Fruit fly (Drosophila melanogaster) whole organism, wandering third instar larva: ENCODE data around the gene Sh.
A peak's percentile ranks its signal among the peaks of the same experiment; 100 is the strongest.

Experiments used
- Abd-B ChIP-seq: fragments of >200 bp; optimal IDR thresholded peaks from 2 replicates; lab custom pipeline; 2017; ENCODE audit warnings: missing biosample characterization, missing genetic modification characterization
- CG32264 ChIP-seq: fragments of 200-800 bp; sonication (Bioruptor generic); optimal IDR thresholded peaks from 2 replicates; lab custom pipeline; 2016; ENCODE audit warnings: missing biosample characterization, missing genetic modification characterization
- CG9705 ChIP-seq: fragments of 200-800 bp; sonication (Bioruptor generic); optimal IDR thresholded peaks from 2 replicates; lab custom pipeline; 2018; ENCODE audit warnings: missing biosample characterization, mild to moderate bottlenecking, missing genetic modification characterization
- CrebA ChIP-seq: fragments of 200-800 bp; sonication (Bioruptor generic); optimal IDR thresholded peaks from 2 replicates; lab custom pipeline; 2016; ENCODE audit warnings: missing biosample characterization, mild to moderate bottlenecking, missing genetic modification characterization, borderline replicate concordance
- Dif ChIP-seq: fragments of 200-275, 200-300 bp; sonication (Bioruptor generic); optimal IDR thresholded peaks from 2 replicates; lab custom pipeline; 2018; ENCODE audit warnings: missing biosample characterization, missing genetic modification characterization; ENCODE audit not compliant: partially characterized antibody
- GATAd ChIP-seq: sonication (Bioruptor generic); optimal IDR thresholded peaks from 2 replicates; lab custom pipeline; 2016; ENCODE audit warnings: missing biosample characterization, missing genetic modification characterization
- HLH106 ChIP-seq: fragments of 200-800 bp; optimal IDR thresholded peaks from 3 replicates; lab custom pipeline; 2019; ENCODE audit warnings: missing biosample characterization, mild to moderate bottlenecking, missing genetic modification characterization, moderate library complexity
- Hnf4 ChIP-seq: fragments of 200-800 bp; sonication (Bioruptor generic); optimal IDR thresholded peaks from 2 replicates; lab custom pipeline; 2016; ENCODE audit warnings: missing biosample characterization, mild to moderate bottlenecking, missing genetic modification characterization
- Hr78 ChIP-seq: fragments of >200 bp; optimal IDR thresholded peaks from 2 replicates; lab custom pipeline; 2017; ENCODE audit warnings: missing biosample characterization, missing genetic modification characterization
- Hr83 ChIP-seq: fragments of 200-300 bp; sonication (Bioruptor generic); optimal IDR thresholded peaks from 2 replicates; lab custom pipeline; 2016; ENCODE audit warnings: missing biosample characterization, mild to moderate bottlenecking, missing genetic modification characterization, moderate library complexity; ENCODE audit not compliant: poor library complexity, severe bottlenecking
- Jra ChIP-seq: sonication (Bioruptor generic); optimal IDR thresholded peaks from 2 replicates; lab custom pipeline; 2016; ENCODE audit warnings: missing biosample characterization, missing genetic modification characterization
- Mio ChIP-seq: sonication (Bioruptor generic); optimal IDR thresholded peaks from 2 replicates; lab custom pipeline; 2016; ENCODE audit warnings: missing biosample characterization, missing genetic modification characterization
- Myc ChIP-seq: fragments of >200 bp; optimal IDR thresholded peaks from 2 replicates; lab custom pipeline; 2017
- N ChIP-seq: fragments of >200 bp; optimal IDR thresholded peaks from 2 replicates; lab custom pipeline; 2018; ENCODE audit warnings: missing biosample characterization, missing external identifiers, missing genetic modification characterization
- OdsH ChIP-seq: fragments of 200-800 bp; sonication (Bioruptor generic); optimal IDR thresholded peaks from 2 replicates; lab custom pipeline; 2016; ENCODE audit warnings: missing biosample characterization, mild to moderate bottlenecking, missing genetic modification characterization
- Rel ChIP-seq, 2 experiments: fragments of 200-800 bp; sonication (Bioruptor generic) in 1 of 2; optimal IDR thresholded peaks; 2 replicates in 1 of 2; 3 replicates in 1 of 2; lab custom pipeline; 2016 to 2019; ENCODE audit warnings: mild to moderate bottlenecking in 2 of 2, missing biosample characterization in 2 of 2, missing genetic modification characterization in 2 of 2, moderate library complexity in 1 of 2
- Sp1 ChIP-seq: fragments of 200-800 bp; sonication (Bioruptor generic); optimal IDR thresholded peaks from 3 replicates; lab custom pipeline; 2019; ENCODE audit warnings: missing biosample characterization, mild to moderate bottlenecking, missing genetic modification characterization, moderate library complexity
- br ChIP-seq: fragments of 200-800 bp; sonication (Bioruptor generic); optimal IDR thresholded peaks from 2 replicates; lab custom pipeline; 2016; ENCODE audit warnings: missing biosample characterization, missing genetic modification characterization
- dl ChIP-seq, 2 experiments: fragments of 175-275, 200-275 bp in 1 of 2; fragments of 200-275 bp in 1 of 2; sonication (Bioruptor generic); optimal IDR thresholded peaks; lab custom pipeline; 2018; ENCODE audit warnings: mild to moderate bottlenecking in 2 of 2, missing biosample characterization in 2 of 2, missing genetic modification characterization in 2 of 2, moderate library complexity in 2 of 2; ENCODE audit not compliant: partially characterized antibody in 2 of 2, insufficient read depth in 1 of 2
- dmrt93B ChIP-seq: fragments of 200-800 bp; sonication (Bioruptor generic); optimal IDR thresholded peaks from 2 replicates; lab custom pipeline; 2018; ENCODE audit warnings: missing biosample characterization, mild to moderate bottlenecking, missing genetic modification characterization
- ey ChIP-seq: fragments of 200-800 bp; sonication (Bioruptor generic); optimal IDR thresholded peaks from 2 replicates; lab custom pipeline; 2016; ENCODE audit warnings: missing biosample characterization, missing genetic modification characterization
- foxo ChIP-seq, 2 experiments: fragments of 200-800 bp; sonication (Bioruptor generic); optimal IDR thresholded peaks; 2 replicates in 1 of 2; 3 replicates in 1 of 2; lab custom pipeline; 2016 to 2017; ENCODE audit warnings: missing biosample characterization in 2 of 2, missing genetic modification characterization in 2 of 2
- fru ChIP-seq: fragments of 200-800 bp; sonication (Bioruptor generic); optimal IDR thresholded peaks from 3 replicates; lab custom pipeline; 2016; ENCODE audit warnings: missing biosample characterization, mild to moderate bottlenecking, missing genetic modification characterization
- h ChIP-seq: fragments of 200-800 bp; sonication (Bioruptor generic); optimal IDR thresholded peaks from 3 replicates; lab custom pipeline; 2016; ENCODE audit warnings: missing biosample characterization, mild to moderate bottlenecking, missing genetic modification characterization
- jim ChIP-seq: fragments of 175-275, 200-325 bp; sonication (Bioruptor generic); optimal IDR thresholded peaks from 2 replicates; lab custom pipeline; 2016; ENCODE audit warnings: missing biosample characterization, mild to moderate bottlenecking, missing genetic modification characterization
- lola ChIP-seq: fragments of >200 bp; optimal IDR thresholded peaks from 2 replicates; lab custom pipeline; 2017; ENCODE audit warnings: missing biosample characterization, missing genetic modification characterization
- psq ChIP-seq: fragments of 200-800 bp; sonication (Bioruptor generic); optimal IDR thresholded peaks from 3 replicates; lab custom pipeline; 2017; ENCODE audit warnings: missing biosample characterization, mild to moderate bottlenecking, missing genetic modification characterization, moderate library complexity
- sage ChIP-seq: fragments of 200-800 bp; sonication (Bioruptor generic); optimal IDR thresholded peaks from 2 replicates; lab custom pipeline; 2016; ENCODE audit warnings: missing biosample characterization, mild to moderate bottlenecking, missing genetic modification characterization
- sv ChIP-seq: fragments of 200-800 bp; sonication (Bioruptor generic); optimal IDR thresholded peaks from 3 replicates; lab custom pipeline; 2016; ENCODE audit warnings: missing biosample characterization, missing genetic modification characterization
- tai ChIP-seq: sonication (Bioruptor generic); optimal IDR thresholded peaks from 2 replicates; lab custom pipeline; 2016; ENCODE audit warnings: missing biosample characterization, missing genetic modification characterization
- usp ChIP-seq: fragments of >200 bp; optimal IDR thresholded peaks from 2 replicates; lab custom pipeline; 2017; ENCODE audit warnings: missing biosample characterization, missing genetic modification characterization
- woc ChIP-seq: sonication (Bioruptor generic); optimal IDR thresholded peaks from 2 replicates; lab custom pipeline; 2016; ENCODE audit warnings: missing biosample characterization, mild to moderate bottlenecking, missing genetic modification characterization

Gene Sh

dm6 chrX:18092810-18093222, 29.8 kb upstream of the Sh start, which contains the start of gene RhoGAP16F (continued):
- TF ChIP-seq Hr78 (GFP tag; lab: Kevin White, UChicago) (no peak), jim (no peak), Rel (GFP tag; optimal IDR thresholded peaks at IDR 0.05; lab: Kevin White, UChicago) (no peak), Rel (tag; optimal IDR thresholded peaks at IDR 0.05; lab: Kevin White, UChicago) (peak; percentile 65), foxo (GFP tag; optimal IDR thresholded peaks at IDR 0.05; lab: Kevin White, UChicago) (peak in 1 of 2 experiments; percentile 88), Jra (peak; percentile 73), br (GFP tag; lab: Kevin White, UChicago) (peak; percentile 79), sage (no peak), usp (no peak), Dif (no peak)

dm6 chrX:18092126-18092525, 29.1 kb upstream of the Sh start:
- TF ChIP-seq psq (GFP tag; lab: Kevin White, UChicago) (no peak), CG9705 (no peak), Dif (no peak), br (GFP tag; lab: Kevin White, UChicago) (no peak), woc (GFP tag; lab: Kevin White, UChicago) (no peak), dl (GFP tag; optimal IDR thresholded peaks at IDR 0.05; lab: Kevin White, UChicago; ENCODE audit: insufficient read depth in 1 of 2, partially characterized antibody in 2 of 2) (no peak), Mio (GFP tag; lab: Kevin White, UChicago) (no peak), usp (no peak), dmrt93B (GFP tag; lab: Kevin White, UChicago) (no peak), tai (GFP tag; lab: Kevin White, UChicago) (no peak), HLH106 (tag; lab: Kevin White, UChicago) (no peak), OdsH (GFP tag; lab: Kevin White, UChicago) (no peak), Rel (GFP tag; optimal IDR thresholded peaks at IDR 0.05; lab: Kevin White, UChicago) (no peak), Rel (tag; optimal IDR thresholded peaks at IDR 0.05; lab: Kevin White, UChicago) (no peak), CrebA (GFP tag; lab: Kevin White, UChicago) (no peak), Hr78 (GFP tag; lab: Kevin White, UChicago) (no peak), foxo (GFP tag; optimal IDR thresholded peaks at IDR 0.05; lab: Kevin White, UChicago) (no peak), Hr83 (GFP tag; lab: Kevin White, UChicago) (no peak), Jra (no peak), Sp1 (GFP tag; lab: Kevin White, UChicago) (no peak), Hnf4 (GFP tag; lab: Kevin White, UChicago) (no peak)
- TF ChIP-seq, all 38 proteins: peak for 0

- peak; percentile 39 for TF ChIP-seq Rel (GFP tag; optimal IDR thresholded peaks at IDR 0.05; lab: Kevin White, UChicago)
- peak; percentile 74 for TF ChIP-seq Rel (tag; optimal IDR thresholded peaks at IDR 0.05; lab: Kevin White, UChicago)
- peak; percentile 90 for TF ChIP-seq Hnf4 (GFP tag; lab: Kevin White, UChicago)
- no peak for TF ChIP-seq jim
- peak; percentile 17 for TF ChIP-seq Sp1 (GFP tag; lab: Kevin White, UChicago)
- no peak for TF ChIP-seq fru (GFP tag; lab: Kevin White, UChicago)
These were observed 28.2 kb upstream of the Sh start, which contains the start of gene scu for dm6 chrX:18091159-18091676. Gene scu (plus strand): TSS chrX:18091259.

dm6 chrX:18090333-18090732, 27.3 kb upstream of the Sh start, which contains the start of gene Swt1:
Gene Swt1 (minus strand): TSS chrX:18090509.
- no peak for TF ChIP-seq Rel (GFP tag; optimal IDR thresholded peaks at IDR 0.05; lab: Kevin White, UChicago)
- peak; percentile 79 for TF ChIP-seq Rel (tag; optimal IDR thresholded peaks at IDR 0.05; lab: Kevin White, UChicago)
- no peak for TF ChIP-seq CG32264 (GFP tag; lab: Kevin White, UChicago)

- TF ChIP-seq woc (GFP tag; lab: Kevin White, UChicago) (no peak), Abd-B (GFP tag; lab: Kevin White, UChicago) (no peak), Myc (lab: Kevin White, UChicago) (no peak), sv (no peak), CG9705 (no peak), Rel (GFP tag; optimal IDR thresholded peaks at IDR 0.05; lab: Kevin White, UChicago) (no peak), Rel (tag; optimal IDR thresholded peaks at IDR 0.05; lab: Kevin White, UChicago) (no peak), psq (GFP tag; lab: Kevin White, UChicago) (no peak), jim (no peak), lola (GFP tag; lab: Kevin White, UChicago) (no peak), h (GFP tag; lab: Kevin White, UChicago) (no peak), N (GFP tag; lab: Kevin White, UChicago) (no peak), GATAd (GFP tag; lab: Kevin White, UChicago) (no peak), ey (GFP tag; lab: Kevin White, UChicago) (no peak), Hnf4 (GFP tag; lab: Kevin White, UChicago) (no peak), foxo (GFP tag; optimal IDR thresholded peaks at IDR 0.05; lab: Kevin White, UChicago) (no peak), Hr78 (GFP tag; lab: Kevin White, UChicago) (no peak), OdsH (GFP tag; lab: Kevin White, UChicago) (no peak)
These were observed 25.4 kb upstream of the Sh start, which contains the start of gene CG7536 for dm6 chrX:18088432-18088831. Gene CG7536 (minus strand): TSS chrX:18088532.
